Fruit fly (Drosophila melanogaster) whole organism, prepupa: Measurements from ENCODE around the gene Pez.

ENCODE experiments used
- Blimp-1 ChIP-seq: fragments of 200-800 bp; sonication (Bioruptor generic); optimal IDR thresholded peaks from 3 replicates; lab custom pipeline; 2017; ENCODE audit warnings: missing biosample characterization, missing genetic modification characterization, mild to moderate bottlenecking, moderate library complexity, missing genetic modification reagents
- CG10631 ChIP-seq: fragments of 200-800 bp; sonication (Bioruptor generic); optimal IDR thresholded peaks from 2 replicates; lab custom pipeline; 2016; ENCODE audit warnings: missing biosample characterization, missing genetic modification characterization
- CG10669 ChIP-seq: fragments of 200-800 bp; sonication (Bioruptor generic); optimal IDR thresholded peaks from 3 replicates; lab custom pipeline; 2018; ENCODE audit warnings: missing biosample characterization, mild to moderate bottlenecking, missing genetic modification characterization, moderate library complexity
- CG11294 ChIP-seq: fragments of 200-800 bp; sonication (Bioruptor generic); IDR thresholded peaks from 2 replicates; pipeline ENCODE4 v1.3.6; 2022; ENCODE audit warnings: missing biosample characterization, missing genetic modification characterization
- CG11762 ChIP-seq: fragments of 200-800 bp; sonication (Bioruptor generic); optimal IDR thresholded peaks from 3 replicates; lab custom pipeline; 2016; ENCODE audit warnings: missing biosample characterization, missing genetic modification characterization; ENCODE audit not compliant: insufficient read depth
- CG11902 ChIP-seq: fragments of 200-800 bp; sonication (Bioruptor generic); optimal IDR thresholded peaks from 3 replicates; lab custom pipeline; 2016; ENCODE audit warnings: missing biosample characterization, missing genetic modification characterization
- CG15336 ChIP-seq: fragments of 200-800 bp; sonication (Bioruptor generic); IDR thresholded peaks from 2 replicates; pipeline ENCODE4 v1.3.6; 2022; ENCODE audit warnings: missing biosample characterization, missing genetic modification characterization
- CG1621 ChIP-seq: fragments of 200-800 bp; sonication (Bioruptor generic); optimal IDR thresholded peaks from 3 replicates; lab custom pipeline; 2018; ENCODE audit warnings: missing biosample characterization, mild to moderate bottlenecking, missing genetic modification characterization
- CG16779 ChIP-seq: fragments of 200-800 bp; sonication (Bioruptor generic); optimal IDR thresholded peaks from 3 replicates; lab custom pipeline; 2017; ENCODE audit warnings: missing biosample characterization, mild to moderate bottlenecking, missing genetic modification characterization
- CG3032 ChIP-seq: fragments of 200-800 bp; optimal IDR thresholded peaks from 2 replicates; lab custom pipeline; 2019; ENCODE audit warnings: missing biosample characterization, mild to moderate bottlenecking, missing genetic modification characterization, moderate library complexity
- CG32006 ChIP-seq: fragments of 200-800 bp; sonication (Bioruptor generic); optimal IDR thresholded peaks from 3 replicates; lab custom pipeline; 2017; ENCODE audit warnings: missing biosample characterization, mild to moderate bottlenecking, missing genetic modification characterization
- CG34406 ChIP-seq: fragments of 200-800 bp; sonication (Bioruptor generic); optimal IDR thresholded peaks from 3 replicates; lab custom pipeline; 2016; ENCODE audit warnings: missing biosample characterization, missing genetic modification characterization
- CG3919 ChIP-seq: fragments of 200-800 bp; sonication (Bioruptor generic); optimal IDR thresholded peaks from 3 replicates; lab custom pipeline; 2016; ENCODE audit warnings: missing biosample characterization, missing genetic modification characterization
- CG6163 ChIP-seq: fragments of 200-800 bp; sonication (Bioruptor generic); IDR thresholded peaks from 3 replicates; pipeline ENCODE4 v1.3.6; 2022; ENCODE audit warnings: missing biosample characterization, missing genetic modification characterization
- CG6276 ChIP-seq: fragments of 200-800 bp; sonication (Bioruptor generic); optimal IDR thresholded peaks from 2 replicates; lab custom pipeline; 2017; ENCODE audit warnings: missing biosample characterization, mild to moderate bottlenecking, missing genetic modification characterization
- CG6792 ChIP-seq: fragments of 200-800 bp; sonication (Bioruptor generic); optimal IDR thresholded peaks from 3 replicates; lab custom pipeline; 2016; ENCODE audit warnings: missing biosample characterization, missing genetic modification characterization
- CG6808 ChIP-seq: fragments of 200-800 bp; sonication (Bioruptor generic); optimal IDR thresholded peaks from 3 replicates; lab custom pipeline; 2017; ENCODE audit warnings: missing biosample characterization, missing genetic modification characterization, mild to moderate bottlenecking, moderate library complexity, missing genetic modification reagents
- CG8319 ChIP-seq: fragments of 200-800 bp; sonication (Bioruptor generic); optimal IDR thresholded peaks from 3 replicates; lab custom pipeline; 2016; ENCODE audit warnings: missing biosample characterization, missing genetic modification characterization
- CG8632 ChIP-seq: fragments of 200-800 bp; sonication (Bioruptor generic); optimal IDR thresholded peaks from 3 replicates; lab custom pipeline; 2016; ENCODE audit warnings: missing biosample characterization, missing genetic modification characterization
- CG9139 ChIP-seq: fragments of 200-800 bp; sonication (Bioruptor generic); optimal IDR thresholded peaks from 3 replicates; lab custom pipeline; 2017; ENCODE audit warnings: missing biosample characterization, mild to moderate bottlenecking, missing genetic modification characterization
- Eip75B ChIP-seq: fragments of 200-800 bp; sonication (Bioruptor generic); optimal IDR thresholded peaks from 3 replicates; lab custom pipeline; 2016; ENCODE audit warnings: missing biosample characterization, missing genetic modification characterization
- Eip78C ChIP-seq: fragments of 200-800 bp; sonication (Bioruptor generic); peaks from one replicate; lab custom pipeline; 2016; ENCODE audit warnings: missing biosample characterization, missing genetic modification characterization
- Ets21C ChIP-seq: fragments of 200-800 bp; sonication (Bioruptor generic); optimal IDR thresholded peaks from 3 replicates; lab custom pipeline; 2016; ENCODE audit warnings: missing biosample characterization, missing genetic modification characterization
- Gug ChIP-seq: fragments of 200-800 bp; sonication (Bioruptor generic); IDR thresholded peaks from 2 replicates; pipeline ENCODE4 v1.3.6; 2022; ENCODE audit warnings: missing biosample characterization, missing genetic modification characterization
- Hr38 ChIP-seq: sonication (Bioruptor generic); optimal IDR thresholded peaks from 2 replicates; lab custom pipeline; 2016; ENCODE audit warnings: missing biosample characterization, missing genetic modification characterization
- Hr39 ChIP-seq: fragments of 200-800 bp; sonication (Bioruptor generic); optimal IDR thresholded peaks from 2 replicates; lab custom pipeline; 2016; ENCODE audit warnings: missing biosample characterization, missing genetic modification characterization
- Lpt ChIP-seq: fragments of 200-800 bp; sonication (Bioruptor generic); optimal IDR thresholded peaks from 3 replicates; lab custom pipeline; 2016; ENCODE audit warnings: missing biosample characterization, missing genetic modification characterization
- Met ChIP-seq: fragments of 200-800 bp; sonication (Bioruptor generic); optimal IDR thresholded peaks from 3 replicates; lab custom pipeline; 2016; ENCODE audit warnings: missing biosample characterization, missing genetic modification characterization
- Smox ChIP-seq: fragments of 200-800 bp; sonication (Bioruptor generic); optimal IDR thresholded peaks from 3 replicates; lab custom pipeline; 2016; ENCODE audit warnings: missing biosample characterization, missing genetic modification characterization
- Sox102F ChIP-seq: fragments of 200-800 bp; sonication (Bioruptor generic); optimal IDR thresholded peaks from 2 replicates; lab custom pipeline; 2016; ENCODE audit warnings: missing biosample characterization, mild to moderate bottlenecking, missing genetic modification characterization
- Sox14 ChIP-seq: fragments of 200-800 bp; sonication (Bioruptor generic); optimal IDR thresholded peaks from 3 replicates; lab custom pipeline; 2016; ENCODE audit warnings: missing biosample characterization, missing genetic modification characterization
- acj6 ChIP-seq: fragments of 200-800 bp; sonication (Bioruptor generic); optimal IDR thresholded peaks from 3 replicates; lab custom pipeline; 2016; ENCODE audit warnings: missing biosample characterization, missing genetic modification characterization
- cyc ChIP-seq: fragments of 200-800 bp; sonication (Bioruptor generic); optimal IDR thresholded peaks from 3 replicates; lab custom pipeline; 2016; ENCODE audit warnings: missing biosample characterization, missing genetic modification characterization
- dac ChIP-seq: fragments of 200-800 bp; sonication (Bioruptor generic); optimal IDR thresholded peaks from 2 replicates; lab custom pipeline; 2017; ENCODE audit warnings: missing biosample characterization, mild to moderate bottlenecking, missing genetic modification characterization
- dsx ChIP-seq: fragments of 200-800 bp; optimal IDR thresholded peaks from 3 replicates; lab custom pipeline; 2019; ENCODE audit warnings: missing biosample characterization, mild to moderate bottlenecking, missing genetic modification characterization, moderate library complexity; ENCODE audit not compliant: poor library complexity, severe bottlenecking
- eg ChIP-seq: fragments of 200-800 bp; sonication (Bioruptor generic); IDR thresholded peaks from 3 replicates; pipeline ENCODE4 v1.3.6; 2022; ENCODE audit warnings: missing biosample characterization, missing genetic modification characterization
- esn ChIP-seq: fragments of 200-800 bp; sonication (Bioruptor generic); optimal IDR thresholded peaks from 2 replicates; lab custom pipeline; 2016; ENCODE audit warnings: missing biosample characterization, mild to moderate bottlenecking, missing genetic modification characterization, moderate library complexity
- fkh ChIP-seq: fragments of 200-800 bp; sonication (Bioruptor generic); optimal IDR thresholded peaks from 3 replicates; lab custom pipeline; 2017; ENCODE audit warnings: missing biosample characterization, mild to moderate bottlenecking, missing genetic modification characterization, moderate library complexity
- lz ChIP-seq: fragments of 200-800 bp; sonication (Bioruptor generic); optimal IDR thresholded peaks from 3 replicates; lab custom pipeline; 2016; ENCODE audit warnings: missing biosample characterization, missing genetic modification characterization
- net ChIP-seq: fragments of 200-800 bp; sonication (Bioruptor generic); optimal IDR thresholded peaks from 3 replicates; lab custom pipeline; 2016; ENCODE audit warnings: missing biosample characterization, missing genetic modification characterization
- pdm3 ChIP-seq: fragments of 200-800 bp; sonication (Bioruptor generic); optimal IDR thresholded peaks from 3 replicates; lab custom pipeline; 2016; ENCODE audit warnings: missing biosample characterization, missing genetic modification characterization
- salr ChIP-seq, 2 experiments: fragments of 200-800 bp; sonication (Bioruptor generic); optimal IDR thresholded peaks; 3 replicates each; lab custom pipeline; 2016 to 2018; ENCODE audit warnings: missing biosample characterization in 2 of 2, missing genetic modification characterization in 2 of 2, mild to moderate bottlenecking in 1 of 2
- spab ChIP-seq: fragments of 200-800 bp; sonication (Bioruptor generic); optimal IDR thresholded peaks from 2 replicates; lab custom pipeline; 2017; ENCODE audit warnings: missing biosample characterization, mild to moderate bottlenecking, missing genetic modification characterization, missing genetic modification reagents
- ss ChIP-seq, 2 experiments: fragments of 200-800 bp; sonication (Bioruptor generic); optimal IDR thresholded peaks; 2 replicates in 1 of 2; 3 replicates in 1 of 2; lab custom pipeline; 2017 to 2018; ENCODE audit warnings: mild to moderate bottlenecking in 2 of 2, missing biosample characterization in 2 of 2, missing genetic modification characterization in 2 of 2, moderate library complexity in 1 of 2
- svp ChIP-seq: fragments of 200-800 bp; sonication (Bioruptor generic); peaks from one replicate; lab custom pipeline; 2016; ENCODE audit warnings: missing biosample characterization, missing genetic modification characterization
- topi ChIP-seq: fragments of 200-800 bp; sonication (Bioruptor generic); optimal IDR thresholded peaks from 3 replicates; lab custom pipeline; 2016; ENCODE audit warnings: missing biosample characterization, missing genetic modification characterization
- vri ChIP-seq: fragments of 200-800 bp; sonication (Bioruptor generic); optimal IDR thresholded peaks from 3 replicates; lab custom pipeline; 2016; ENCODE audit warnings: missing biosample characterization, mild to moderate bottlenecking, missing genetic modification characterization

The Pez gene

DNA sequence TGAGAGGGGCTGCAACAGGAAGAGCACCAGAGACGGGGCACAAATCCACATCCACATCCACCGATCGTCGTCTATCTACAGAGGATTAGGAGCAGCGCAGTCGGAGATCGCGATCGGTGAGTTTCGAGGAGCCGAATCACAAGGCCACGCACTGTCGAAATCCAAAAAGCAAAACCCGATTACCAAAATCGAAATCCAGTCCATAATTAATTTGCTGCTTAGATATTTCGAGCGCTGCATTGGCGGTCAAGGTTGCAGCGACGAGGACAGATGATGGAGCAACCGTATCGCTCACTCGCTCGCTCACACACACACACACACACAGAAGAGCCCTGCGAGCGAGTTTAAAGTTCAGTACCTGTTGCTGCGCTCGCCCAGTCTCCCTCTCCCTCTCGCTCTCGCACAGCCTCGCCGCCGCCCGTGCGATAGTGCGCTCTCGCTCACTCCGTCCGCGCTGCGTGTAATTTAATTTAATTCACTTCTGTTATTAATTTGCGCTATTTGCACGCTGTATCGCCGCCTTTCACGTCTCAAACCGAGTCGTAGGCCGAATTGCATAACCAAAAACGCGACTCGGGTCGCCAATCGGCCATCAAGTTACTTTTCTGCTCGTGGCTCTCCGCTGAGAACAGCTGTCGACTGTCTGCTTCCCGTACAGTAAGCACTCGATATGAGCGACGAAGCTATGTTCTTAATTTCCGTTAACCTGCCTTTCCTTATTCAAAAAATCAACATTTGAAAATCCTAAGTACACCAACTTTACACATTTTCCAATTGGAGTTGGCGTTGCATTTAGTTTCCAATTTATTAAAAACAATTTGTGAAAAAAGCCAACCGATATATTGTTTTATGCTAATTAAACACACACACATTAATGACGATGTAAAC lies 783 bp upstream of the Pez start (continued):
- TF ChIP-seq esn (peak; percentile 57), CG32006 (GFP tag; lab: Kevin White, UChicago) (no peak), acj6 (GFP tag; lab: Kevin White, UChicago) (peak; percentile 42), Sox102F (GFP tag; lab: Kevin White, UChicago) (peak; percentile 23), Eip78C (GFP tag; lab: Kevin White, UChicago) (peak; percentile 81), Gug (GFP tag; lab: Robert Waterston, UW) (peak; percentile 13; the same call in 1 of the 2 replicates), CG3032 (tag; lab: Kevin White, UChicago) (peak; percentile 1), topi (GFP tag; lab: Kevin White, UChicago) (peak; percentile 34), net (GFP tag; lab: Kevin White, UChicago) (no peak), Smox (no peak), eg (peak; percentile 40; the same call in 2 of the 3 replicates), cyc (GFP tag; lab: Kevin White, UChicago) (peak; percentile 49), CG10631 (peak; percentile 32), Lpt (GFP tag; lab: Kevin White, UChicago) (no peak), CG6276 (GFP tag; lab: Kevin White, UChicago) (peak; percentile 55), CG8319 (GFP tag; lab: Kevin White, UChicago) (no peak), CG16779 (tag; lab: Kevin White, UChicago) (peak; percentile 19), Ets21C (GFP tag; lab: Kevin White, UChicago) (peak; percentile 42), salr (GFP tag; optimal IDR thresholded peaks at IDR 0.05; lab: Kevin White, UChicago) (no peak), pdm3 (no peak), svp (GFP tag; lab: Kevin White, UChicago) (peak; percentile 95), lz (GFP tag; lab: Kevin White, UChicago) (peak; percentile 54), spab (GFP tag; lab: Kevin White, UChicago) (peak; percentile 28), dsx (GFP tag; lab: Kevin White, UChicago) (no peak), Hr38 (GFP tag; lab: Kevin White, UChicago) (no peak), CG11294 (GFP tag; lab: Robert Waterston, UW) (no peak), CG8632 (GFP tag; lab: Kevin White, UChicago) (peak; percentile 6), vri (GFP tag; lab: Kevin White, UChicago) (peak; percentile 74), CG11762 (GFP tag; lab: Kevin White, UChicago) (no peak), Met (GFP tag; lab: Kevin White, UChicago) (peak; percentile 37), CG11902 (GFP tag; lab: Kevin White, UChicago) (no peak), CG9139 (peak; percentile 67), CG34406 (GFP tag; lab: Kevin White, UChicago) (no peak), CG6163 (GFP tag; lab: Robert Waterston, UW) (peak; percentile 37; the same call in 1 of the 3 replicates), Hr39 (GFP tag; lab: Kevin White, UChicago) (peak; percentile 27), Blimp-1 (peak; percentile 17)

DNA sequence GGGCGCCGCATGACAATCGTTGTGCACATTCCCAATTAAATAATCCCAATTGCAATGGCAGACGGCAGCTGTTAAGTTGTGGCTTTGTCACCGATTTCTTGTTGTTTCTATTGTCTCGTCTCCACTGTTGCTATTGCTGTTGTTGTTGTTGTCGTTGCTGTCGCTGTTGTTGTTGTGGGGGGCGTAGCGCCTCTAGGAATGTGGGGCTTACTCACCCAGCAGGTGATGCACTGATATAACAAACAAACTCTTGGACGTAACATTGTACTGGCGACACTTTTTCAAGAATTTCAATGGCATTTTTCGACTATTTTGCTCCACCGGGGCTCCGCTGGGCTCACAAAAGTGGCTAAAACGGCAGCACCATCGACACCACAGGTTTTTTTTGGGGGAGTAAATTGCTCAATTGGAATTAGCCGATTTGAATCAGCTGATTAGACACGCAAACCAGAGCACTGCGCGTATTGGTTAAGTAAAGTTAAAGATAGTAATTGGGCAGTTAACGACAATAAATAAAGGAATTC lies 566 bp downstream of the Pez start:
- no peak for TF ChIP-seq CG6163 (GFP tag; lab: Robert Waterston, UW)
- no peak for TF ChIP-seq spab (GFP tag; lab: Kevin White, UChicago)
- TF ChIP-seq CG6792 = no peak

DNA sequence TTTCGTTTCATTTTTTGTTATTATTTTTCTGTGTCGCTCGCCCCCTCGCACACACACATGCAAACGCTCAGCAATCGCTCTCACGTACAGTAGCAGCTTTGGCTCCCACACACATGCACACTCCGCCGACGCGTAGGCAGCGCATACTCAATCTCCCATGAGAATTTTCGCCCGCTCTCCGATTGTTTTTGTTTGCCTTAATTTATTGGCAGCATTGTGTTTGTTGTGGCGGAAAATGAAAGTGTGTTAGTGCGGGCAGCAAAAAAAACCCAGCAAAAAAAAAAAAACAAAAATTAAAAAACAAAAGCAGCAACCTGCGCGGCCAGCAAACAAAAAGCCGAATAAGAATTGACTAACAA lies 14.1 kb downstream of the Pez start:
- TF ChIP-seq esn = peak; percentile 42
- TF ChIP-seq CG6163 (GFP tag; lab: Robert Waterston, UW) = peak; percentile 97
- peak; percentile 87 for TF ChIP-seq CG6808 (GFP tag; lab: Kevin White, UChicago)
- peak; percentile 87 to 91 for TF ChIP-seq ss (GFP tag; optimal IDR thresholded peaks at IDR 0.05; lab: Kevin White, UChicago)
- no peak for TF ChIP-seq CG3919 (GFP tag; lab: Kevin White, UChicago)
- TF ChIP-seq vri (GFP tag; lab: Kevin White, UChicago) = peak; percentile 68
- no peak for TF ChIP-seq fkh
- TF ChIP-seq dac = peak; percentile 42
- peak; percentile 71 for TF ChIP-seq Blimp-1
- TF ChIP-seq Sox14 (GFP tag; lab: Kevin White, UChicago) = peak; percentile 30
- no peak for TF ChIP-seq CG1621 (tag; lab: Kevin White, UChicago)
- TF ChIP-seq CG10631 = no peak
- peak; percentile 90 for TF ChIP-seq CG16779 (tag; lab: Kevin White, UChicago)
- no peak for TF ChIP-seq Eip75B (GFP tag; lab: Kevin White, UChicago)
- TF ChIP-seq CG10669 = peak; percentile 57
- peak; percentile 85 for TF ChIP-seq CG15336 (GFP tag; lab: Robert Waterston, UW)
